Worm (Caenorhabditis elegans): ENCODE measurements around the gene M01H9.10.

M01H9.10 gene

ce11 chrIV:4513269-4513819, 33.4 kb upstream of the M01H9.10 start, which contains the start of gene sar-1 (continued):
- TF ChIP-seq ceh-40 (GFP tag; IDR thresholded peaks at IDR 0.05) (no peak), cebp-1 (GFP tag; IDR thresholded peaks at IDR 0.05) (no peak), cebp-1 (tag; optimal IDR thresholded peaks at IDR 0.05) (peak; percentile 71), hsf-1 (GFP tag; IDR thresholded peaks at IDR 0.05) (peak; percentile 61; the same call in 1 of the 2 replicates), lin-26 (GFP tag; IDR thresholded peaks at IDR 0.05) (no peak), egl-18 (GFP tag; IDR thresholded peaks at IDR 0.05) (no peak), repo-1 (tag; optimal IDR thresholded peaks at IDR 0.05) (peak; percentile 39)

ce11 chrIV:4511259-4511890, 31.4 kb upstream of the M01H9.10 start, which contains the start of the genes rfth-1 and ZK180.8:
Gene rfth-1 (minus strand): TSS chrIV:4511309.
Gene ZK180.8 (minus strand): TSS chrIV:4511724.
- TF ChIP-seq bed-2 (GFP tag; IDR thresholded peaks at IDR 0.05) (no peak), Y53G8AR.9 (GFP tag; conservative IDR thresholded peaks at IDR 0.05) (peak; percentile 62; the same call in 1 of the 2 replicates), lir-1 (GFP tag; conservative IDR thresholded peaks at IDR 0.05) (no peak), unc-130 (GFP tag; optimal IDR thresholded peaks at IDR 0.05) (no peak), madf-8 (GFP tag; conservative IDR thresholded peaks at IDR 0.05) (no peak), mxl-1 (tag; optimal IDR thresholded peaks at IDR 0.05) (no peak), tbp1 (GFP tag; optimal IDR thresholded peaks at IDR 0.05) (no peak), madf-10 (tag; optimal IDR thresholded peaks at IDR 0.05) (no peak), T26A5.8 (tag; optimal IDR thresholded peaks at IDR 0.05) (no peak), rpc-1 (optimal IDR thresholded peaks at IDR 0.05) (no peak), rpc-1 (tag; optimal IDR thresholded peaks at IDR 0.05) (no peak), egl-44 (GFP tag; IDR thresholded peaks at IDR 0.05) (no peak), lsy-27 (tag; optimal IDR thresholded peaks at IDR 0.05; ENCODE audit: borderline replicate concordance, insufficient read depth) (no peak), lin-26 (GFP tag; IDR thresholded peaks at IDR 0.05) (0 out of 2 replicates have a peak, but pooled peaks have one; percentile 22), attf-5 (GFP tag; optimal IDR thresholded peaks at IDR 0.05) (no peak), snpc-1.1 (tag; optimal IDR thresholded peaks at IDR 0.05; ENCODE audit: insufficient read depth) (no peak), nfyb-1 (GFP tag; IDR thresholded peaks at IDR 0.05) (peak; percentile 47; the same call in 1 of the 2 replicates), ceh-40 (GFP tag; IDR thresholded peaks at IDR 0.05) (no peak), ztf-22 (GFP tag; optimal IDR thresholded peaks at IDR 0.05) (no peak), lag-1 (GFP tag; IDR thresholded peaks at IDR 0.05) (no peak), bed-1 (GFP tag; IDR thresholded peaks at IDR 0.05) (no peak), ztf-18 (tag; optimal IDR thresholded peaks at IDR 0.05) (no peak), hmg-20 (GFP tag; IDR thresholded peaks at IDR 0.05) (no peak), cebp-1 (GFP tag; IDR thresholded peaks at IDR 0.05) (no peak), cebp-1 (tag; optimal IDR thresholded peaks at IDR 0.05) (peak; percentile 23), ets-4 (GFP tag; optimal IDR thresholded peaks at IDR 0.05) (no peak), snpc-1.3 (tag; optimal IDR thresholded peaks at IDR 0.05; ENCODE audit: insufficient read depth) (no peak), F37B4.10 (GFP tag; IDR thresholded peaks at IDR 0.05) (no peak), hmg-1.2 (GFP tag; IDR thresholded peaks at IDR 0.05) (peak; percentile 39), nhr-27 (tag; optimal IDR thresholded peaks at IDR 0.05) (no peak), snpc-4 (GFP tag; optimal IDR thresholded peaks at IDR 0.05) (no peak), snpc-4 (tag; optimal IDR thresholded peaks at IDR 0.05) (no peak), ztf-25 (GFP tag; IDR thresholded peaks at IDR 0.05) (no peak), lin-35 (GFP tag; optimal IDR thresholded peaks at IDR 0.05) (peak in 1 of 3 experiments; percentile 17), Y67H2A.10 (GFP tag; conservative IDR thresholded peaks at IDR 0.05) (no peak), madf-6 (GFP tag; IDR thresholded peaks at IDR 0.05) (peak; percentile 48), ekl-4 (GFP tag; IDR thresholded peaks at IDR 0.05) (no peak), let-526 (GFP tag; IDR thresholded peaks at IDR 0.05) (no peak), F55B11.4 (tag; optimal IDR thresholded peaks at IDR 0.05; ENCODE audit: borderline replicate concordance, insufficient read depth) (no peak), madf-3 (GFP tag; IDR thresholded peaks at IDR 0.05) (no peak), ccch-3 (GFP tag; optimal IDR thresholded peaks at IDR 0.05) (no peak), attf-3 (GFP tag; conservative IDR thresholded peaks at IDR 0.05) (0 out of 2 replicates have a peak, but pooled peaks have one; percentile 10)
